Worm (Caenorhabditis elegans): Measurements from ENCODE around the gene ccdc-149.

The ccdc-149 gene

ce11 chrX:11478758-11479157, 32.5 kb downstream of the ccdc-149 start:
- no peak for TF ChIP-seq duxl-1 (tag; optimal IDR thresholded peaks at IDR 0.05; ENCODE audit: poor library complexity)
- peak in 1 of 2 experiments; percentile 55 for TF ChIP-seq mdl-1 (tag; optimal IDR thresholded peaks at IDR 0.05)
- peak; percentile 88 for TF ChIP-seq aha-1 (tag)
- no peak for TF ChIP-seq nhr-237 (tag; optimal IDR thresholded peaks at IDR 0.05)
- TF ChIP-seq D1046.2 (GFP tag; IDR thresholded peaks at IDR 0.05), result no peak
- TF ChIP-seq nhr-10 (tag; optimal IDR thresholded peaks at IDR 0.05), result peak; percentile 4
- peak; percentile 14 for TF ChIP-seq nhr-48 (tag; optimal IDR thresholded peaks at IDR 0.05)
- no peak for TF ChIP-seq ceh-62 (tag; optimal IDR thresholded peaks at IDR 0.05)
- TF ChIP-seq arid-1 (GFP tag; conservative IDR thresholded peaks at IDR 0.05), result no peak
- TF ChIP-seq nhr-28 (tag; optimal IDR thresholded peaks at IDR 0.05), result peak; percentile 55
- peak; percentile 1 for TF ChIP-seq ama-1 (optimal IDR thresholded peaks at IDR 0.05)
- TF ChIP-seq hlh-11 (tag; optimal IDR thresholded peaks at IDR 0.05), result peak; percentile 42
- no peak for TF ChIP-seq dve-1 (tag; optimal IDR thresholded peaks at IDR 0.05; ENCODE audit: insufficient read depth)
- TF ChIP-seq daf-19 (GFP tag; conservative IDR thresholded peaks at IDR 0.05), result no peak
- TF ChIP-seq dmd-6 (GFP tag; IDR thresholded peaks at IDR 0.05), result peak; percentile 10; the same call in 1 of the 2 replicates
- no peak for TF ChIP-seq daf-16 (GFP tag; optimal IDR thresholded peaks at IDR 0.05)
- no peak for TF ChIP-seq daf-16 (tag; optimal IDR thresholded peaks at IDR 0.05)
- no peak for TF ChIP-seq pqm-1 (tag; optimal IDR thresholded peaks at IDR 0.05)
- no peak for TF ChIP-seq lin-29 (GFP tag; IDR thresholded peaks at IDR 0.05)
- TF ChIP-seq ces-1 (GFP tag; optimal IDR thresholded peaks at IDR 0.05), result no peak
- TF ChIP-seq hmg-1.1 (GFP tag; IDR thresholded peaks at IDR 0.05), result no peak
- TF ChIP-seq lsy-2 (tag; optimal IDR thresholded peaks at IDR 0.05), result peak; percentile 8 to 37
- TF ChIP-seq nhr-25 (tag; optimal IDR thresholded peaks at IDR 0.05; ENCODE audit: borderline replicate concordance, insufficient read depth), result no peak
- no peak for TF ChIP-seq ceh-82 (tag; optimal IDR thresholded peaks at IDR 0.05)
- TF ChIP-seq ztf-11 (tag; optimal IDR thresholded peaks at IDR 0.05), result no peak
- peak; percentile 87 for TF ChIP-seq hlh-30 (tag; optimal IDR thresholded peaks at IDR 0.05; ENCODE audit: insufficient read depth)
- TF ChIP-seq daf-12 (tag; optimal IDR thresholded peaks at IDR 0.05), result no peak
- no peak for TF ChIP-seq lim-7 (GFP tag; IDR thresholded peaks at IDR 0.05)
- no peak for TF ChIP-seq nhr-41 (GFP tag; IDR thresholded peaks at IDR 0.05)
- peak; percentile 13; the same call in 1 of the 2 replicates for TF ChIP-seq ceh-20 (GFP tag; IDR thresholded peaks at IDR 0.05)
- TF ChIP-seq F10B5.3 (tag; optimal IDR thresholded peaks at IDR 0.05), result no peak
- no peak for TF ChIP-seq vab-7 (GFP tag; IDR thresholded peaks at IDR 0.05)
- no peak for TF ChIP-seq F37D6.2 (tag; optimal IDR thresholded peaks at IDR 0.05)
- TF ChIP-seq T26A8.4 (GFP tag; IDR thresholded peaks at IDR 0.05), result no peak
- TF ChIP-seq snpc-1.2 (GFP tag; IDR thresholded peaks at IDR 0.05), result no peak
- TF ChIP-seq Y105C5A.15 (GFP tag; IDR thresholded peaks at IDR 0.05), result no peak
- peak in 1 of 2 experiments; percentile 99 for TF ChIP-seq unc-62 (GFP tag; optimal IDR thresholded peaks at IDR 0.05 in 1 of 2)
- TF ChIP-seq unc-62 (tag; optimal IDR thresholded peaks at IDR 0.05), result no peak
- TF ChIP-seq saeg-2 (GFP tag; IDR thresholded peaks at IDR 0.05), result no peak
- no peak for TF ChIP-seq nhr-76 (tag; optimal IDR thresholded peaks at IDR 0.05)
- TF ChIP-seq lir-3 (tag; optimal IDR thresholded peaks at IDR 0.05), result no peak
- TF ChIP-seq dmd-9 (GFP tag; IDR thresholded peaks at IDR 0.05), result no peak
- TF ChIP-seq ceh-44 (GFP tag; IDR thresholded peaks at IDR 0.05), result no peak
- peak; percentile 7 for TF ChIP-seq mes-2 (tag; optimal IDR thresholded peaks at IDR 0.05; ENCODE audit: poor library complexity, severe bottlenecking)
- TF ChIP-seq mep-1 (tag; optimal IDR thresholded peaks at IDR 0.05), result peak; percentile 52
- no peak for TF ChIP-seq lin-1 (GFP tag; IDR thresholded peaks at IDR 0.05)

Data from whole organism, L4 larva.